ENCODE assay signal across 1 fruit fly cellular context in genomic region chr2L:7396962-7397361, dm6.
A peak's percentile ranks its signal among the peaks of the same experiment; 100 is the strongest.
TF ChIP-seq lines count a peak whose summit lies in the region.

No protein-coding gene starts in this region.

TF ChIP-seq in whole organism, embryonic, 481 proteins besides CTCF, POLR2A, EP300 and RAD21 (continued from another document and continues in another):
- TF ChIP-seq vnd (GFP tag; IDR thresholded peaks at IDR 0.05; lab: Robert Waterston, UW; ENCODE audit: partially characterized antibody) (no peak), CG17912 (GFP tag; optimal IDR thresholded peaks at IDR 0.05; lab: Kevin White, UChicago) (no peak), Hey (tag; optimal IDR thresholded peaks at IDR 0.05; lab: Kevin White, UChicago) (no peak), dpn (GFP tag; optimal IDR thresholded peaks at IDR 0.05; lab: Kevin White, UChicago) (peak; percentile 62 to 76), CG31388 (GFP tag; optimal IDR thresholded peaks at IDR 0.05; lab: Kevin White, UChicago) (no peak), crp (GFP tag; optimal IDR thresholded peaks at IDR 0.05; lab: Kevin White, UChicago) (no peak), zfh1 (GFP tag; IDR thresholded peaks at IDR 0.05; lab: Robert Waterston, UW) (peak; percentile 57; the same call in 1 of the 3 replicates), CG12236 (GFP tag; optimal IDR thresholded peaks at IDR 0.05; lab: Kevin White, UChicago) (no peak), nerfin-2 (GFP tag; IDR thresholded peaks at IDR 0.05; lab: Robert Waterston, UW; ENCODE audit: partially characterized antibody) (no peak), maf-S (GFP tag; optimal IDR thresholded peaks at IDR 0.05; lab: Kevin White, UChicago) (peak; percentile 34), CG11695 (GFP tag; IDR thresholded peaks at IDR 0.05; lab: Robert Waterston, UW) (peak; percentile 81), nerfin-1 (tag; optimal IDR thresholded peaks at IDR 0.05; lab: Kevin White, UChicago) (no peak), cwo (GFP tag; optimal IDR thresholded peaks at IDR 0.05; lab: Kevin White, UChicago) (peak; percentile 74), ash1 (GFP tag; optimal IDR thresholded peaks at IDR 0.05; lab: Kevin White, UChicago) (no peak), CG6683 (GFP tag; optimal IDR thresholded peaks at IDR 0.05; lab: Kevin White, UChicago) (peak; percentile 33), CG18599 (GFP tag; optimal IDR thresholded peaks at IDR 0.05; lab: Kevin White, UChicago) (peak; percentile 83), slbo (GFP tag; IDR thresholded peaks at IDR 0.05; lab: Robert Waterston, UW) (peak; percentile 80), CG12769 (tag; optimal IDR thresholded peaks at IDR 0.05; lab: Kevin White, UChicago) (peak; percentile 74), CG3847 (GFP tag; IDR thresholded peaks at IDR 0.05; lab: Robert Waterston, UW) (peak; percentile 53; the same call in 1 of the 2 replicates), sug (tag; optimal IDR thresholded peaks at IDR 0.05; lab: Kevin White, UChicago) (no peak), zf30C (GFP tag; optimal IDR thresholded peaks at IDR 0.05; lab: Kevin White, UChicago) (no peak), pzg (GFP tag; optimal IDR thresholded peaks at IDR 0.05; lab: Kevin White, UChicago) (no peak), CG10654 (GFP tag; optimal IDR thresholded peaks at IDR 0.05; lab: Kevin White, UChicago) (peak; percentile 41), mirr (GFP tag; optimal IDR thresholded peaks at IDR 0.05; lab: Kevin White, UChicago) (no peak), gsb (GFP tag; IDR thresholded peaks at IDR 0.05; lab: Robert Waterston, UW) (peak; percentile 82), CG13775 (GFP tag; optimal IDR thresholded peaks at IDR 0.05; lab: Kevin White, UChicago) (peak; percentile 35), Sry-β (GFP tag; optimal IDR thresholded peaks at IDR 0.05; lab: Kevin White, UChicago) (no peak), TFAM (GFP tag; optimal IDR thresholded peaks at IDR 0.05; lab: Kevin White, UChicago) (no peak), klu (GFP tag; IDR thresholded peaks at IDR 0.05; lab: Robert Waterston, UW) (peak; percentile 58; the same call in 1 of the 2 replicates), Drgx (GFP tag; IDR thresholded peaks at IDR 0.05; lab: Robert Waterston, UW) (peak; percentile 80), CG11456 (GFP tag; IDR thresholded peaks at IDR 0.05; lab: Robert Waterston, UW) (peak; percentile 74), slp2 (GFP tag; optimal IDR thresholded peaks at IDR 0.05; lab: Kevin White, UChicago) (peak; percentile 19), sob (GFP tag; IDR thresholded peaks at IDR 0.05; lab: Robert Waterston, UW) (peak; percentile 83), gsb-n (tag; optimal IDR thresholded peaks at IDR 0.05; lab: Kevin White, UChicago) (no peak), sens (GFP tag; lab: Kevin White, UChicago) (peak; percentile 92), CG3281 (GFP tag; optimal IDR thresholded peaks at IDR 0.05; lab: Kevin White, UChicago) (peak; percentile 67), twi (tag; optimal IDR thresholded peaks at IDR 0.05; lab: Kevin White, UChicago) (no peak), CG11560 (tag; IDR thresholded peaks at IDR 0.05; lab: Robert Waterston, UW) (no peak), ac (GFP tag; optimal IDR thresholded peaks at IDR 0.05; lab: Kevin White, UChicago) (no peak), en (GFP tag; optimal IDR thresholded peaks at IDR 0.05; lab: Kevin White, UChicago) (peak; percentile 29), Atf3 (GFP tag; optimal IDR thresholded peaks at IDR 0.05; lab: Kevin White, UChicago) (no peak), Fer2 (tag; optimal IDR thresholded peaks at IDR 0.05; lab: Kevin White, UChicago) (no peak), Xbp1 (GFP tag; optimal IDR thresholded peaks at IDR 0.05; lab: Kevin White, UChicago) (peak; percentile 75), CG17328 (GFP tag; IDR thresholded peaks at IDR 0.05; lab: Robert Waterston, UW) (no peak; the same call in 1 of the 2 replicates), bab2 (GFP tag; optimal IDR thresholded peaks at IDR 0.05; lab: Kevin White, UChicago) (peak; percentile 3), pb (GFP tag; optimal IDR thresholded peaks at IDR 0.05; lab: Kevin White, UChicago) (no peak), CG10267 (tag; optimal IDR thresholded peaks at IDR 0.05; lab: Kevin White, UChicago) (peak; percentile 56), CG15073 (GFP tag; optimal IDR thresholded peaks at IDR 0.05; lab: Kevin White, UChicago) (no peak), Hr3 (GFP tag; optimal IDR thresholded peaks at IDR 0.05; lab: Kevin White, UChicago) (peak; percentile 59), CG9215 (GFP tag; IDR thresholded peaks at IDR 0.05; lab: Robert Waterston, UW) (peak; percentile 64), crol (GFP tag; IDR thresholded peaks at IDR 0.05; lab: Robert Waterston, UW) (no peak), CG34224 (GFP tag; IDR thresholded peaks at IDR 0.05; lab: Robert Waterston, UW; ENCODE audit: partially characterized antibody) (no peak), BtbVII (GFP tag; optimal IDR thresholded peaks at IDR 0.05; lab: Kevin White, UChicago) (peak; percentile 24), CG10462 (GFP tag; optimal IDR thresholded peaks at IDR 0.05; lab: Kevin White, UChicago) (no peak), Dip2 (GFP tag; IDR thresholded peaks at IDR 0.05; lab: Robert Waterston, UW) (no peak), knrl (GFP tag; IDR thresholded peaks at IDR 0.05; lab: Robert Waterston, UW; ENCODE audit: partially characterized antibody) (no peak), wek (GFP tag; optimal IDR thresholded peaks at IDR 0.05; lab: Kevin White, UChicago) (no peak), ftz-f1 (GFP tag; optimal IDR thresholded peaks at IDR 0.05; lab: Kevin White, UChicago) (no peak), Side (GFP tag; optimal IDR thresholded peaks at IDR 0.05; lab: Kevin White, UChicago) (peak; percentile 60), CG7556 (GFP tag; optimal IDR thresholded peaks at IDR 0.05; lab: Kevin White, UChicago) (peak; percentile 67), pum (GFP tag; optimal IDR thresholded peaks at IDR 0.05; lab: Kevin White, UChicago) (peak; percentile 36), Chrac-16 (GFP tag; optimal IDR thresholded peaks at IDR 0.05; lab: Kevin White, UChicago) (peak; percentile 49), crc (GFP tag; optimal IDR thresholded peaks at IDR 0.05; lab: Kevin White, UChicago) (no peak), fru (optimal IDR thresholded peaks at IDR 0.05; lab: Kevin White, UChicago) (no peak), tll (GFP tag; optimal IDR thresholded peaks at IDR 0.05; lab: Kevin White, UChicago) (no peak), CG8478 (optimal IDR thresholded peaks at IDR 0.05; lab: Kevin White, UChicago) (no peak), CG6813 (GFP tag; optimal IDR thresholded peaks at IDR 0.05; lab: Kevin White, UChicago) (peak; percentile 39), CG3407 (GFP tag; optimal IDR thresholded peaks at IDR 0.05; lab: Kevin White, UChicago) (peak; percentile 17), prd (optimal IDR thresholded peaks at IDR 0.05; lab: Kevin White, UChicago) (no peak), prd (GFP tag; IDR thresholded peaks at IDR 0.05; lab: Robert Waterston, UW) (peak; percentile 85), Nf-YA (GFP tag; IDR thresholded peaks at IDR 0.05; lab: Robert Waterston, UW) (0 out of 2 replicates have a peak, but pooled peaks have one; percentile 26), CG4730 (GFP tag; IDR thresholded peaks at IDR 0.05; lab: Robert Waterston, UW) (peak; percentile 76), CG13123 (GFP tag; optimal IDR thresholded peaks at IDR 0.05; lab: Kevin White, UChicago) (no peak), corto (GFP tag; optimal IDR thresholded peaks at IDR 0.05; lab: Kevin White, UChicago) (no peak), Usf (GFP tag; optimal IDR thresholded peaks at IDR 0.05; lab: Kevin White, UChicago) (no peak), ci (GFP tag; IDR thresholded peaks at IDR 0.05; lab: Robert Waterston, UW) (peak; percentile 80), ken (GFP tag; IDR thresholded peaks at IDR 0.05; lab: Robert Waterston, UW) (peak; percentile 57; the same call in 1 of the 3 replicates), Dbx (GFP tag; IDR thresholded peaks at IDR 0.05; lab: Robert Waterston, UW) (0 out of 3 replicates have a peak, but pooled peaks have one; percentile 38), Antp (GFP tag; optimal IDR thresholded peaks at IDR 0.05; lab: Kevin White, UChicago) (peak; percentile 34), scrt (GFP tag; optimal IDR thresholded peaks at IDR 0.05; lab: Kevin White, UChicago) (peak; percentile 48), CG3726 (GFP tag; IDR thresholded peaks at IDR 0.05; lab: Robert Waterston, UW) (0 out of 3 replicates have a peak, but pooled peaks have one; percentile 15), amos (GFP tag; IDR thresholded peaks at IDR 0.05; lab: Robert Waterston, UW; ENCODE audit: partially characterized antibody) (no peak), insv (GFP tag; optimal IDR thresholded peaks at IDR 0.05; lab: Kevin White, UChicago) (no peak), YL-1 (GFP tag; optimal IDR thresholded peaks at IDR 0.05; lab: Kevin White, UChicago) (no peak), Fer1 (GFP tag; optimal IDR thresholded peaks at IDR 0.05; lab: Kevin White, UChicago) (peak; percentile 79), Nf-YC (tag; optimal IDR thresholded peaks at IDR 0.05; lab: Kevin White, UChicago) (no peak), peb (GFP tag; IDR thresholded peaks at IDR 0.05; lab: Robert Waterston, UW) (0 out of 2 replicates have a peak, but pooled peaks have one; percentile 34), hbn (GFP tag; IDR thresholded peaks at IDR 0.05; lab: Robert Waterston, UW; ENCODE audit: partially characterized antibody) (no peak), HLH4C (GFP tag; IDR thresholded peaks at IDR 0.05; lab: Robert Waterston, UW; ENCODE audit: partially characterized antibody) (no peak), jumu (GFP tag; optimal IDR thresholded peaks at IDR 0.05; lab: Kevin White, UChicago) (peak; percentile 48), CG14860 (GFP tag; IDR thresholded peaks at IDR 0.05; lab: Robert Waterston, UW; ENCODE audit: partially characterized antibody) (no peak), CG9437 (GFP tag; optimal IDR thresholded peaks at IDR 0.05; lab: Kevin White, UChicago) (peak; percentile 56), fu2 (GFP tag; optimal IDR thresholded peaks at IDR 0.05; lab: Kevin White, UChicago) (peak; percentile 14), CG8281 (tag; optimal IDR thresholded peaks at IDR 0.05; lab: Kevin White, UChicago) (peak; percentile 10), Ets97D (GFP tag; optimal IDR thresholded peaks at IDR 0.05; lab: Kevin White, UChicago) (no peak), Hr39 (optimal IDR thresholded peaks at IDR 0.05; lab: Kevin White, UChicago) (no peak), CG8944 (GFP tag; optimal IDR thresholded peaks at IDR 0.05; lab: Kevin White, UChicago) (peak; percentile 31), dysf (GFP tag; IDR thresholded peaks at IDR 0.05; lab: Robert Waterston, UW) (peak; percentile 84), Jarid2 (GFP tag; optimal IDR thresholded peaks at IDR 0.05; lab: Kevin White, UChicago) (no peak), CG8765 (GFP tag; IDR thresholded peaks at IDR 0.05; lab: Robert Waterston, UW) (no peak), schlank (tag; optimal IDR thresholded peaks at IDR 0.05; lab: Kevin White, UChicago) (no peak), CG5180 (GFP tag; optimal IDR thresholded peaks at IDR 0.05; lab: Kevin White, UChicago) (peak; percentile 12), az2 (GFP tag; optimal IDR thresholded peaks at IDR 0.05; lab: Kevin White, UChicago) (peak; percentile 64), rib (GFP tag; IDR thresholded peaks at IDR 0.05; lab: Robert Waterston, UW) (0 out of 2 replicates have a peak, but pooled peaks have one; percentile 30), da (GFP tag; optimal IDR thresholded peaks at IDR 0.05; lab: Kevin White, UChicago) (no peak), CHES-1-like (GFP tag; optimal IDR thresholded peaks at IDR 0.05; lab: Kevin White, UChicago) (no peak), lab (GFP tag; optimal IDR thresholded peaks at IDR 0.05; lab: Kevin White, UChicago) (peak; percentile 89), CG7987 (GFP tag; optimal IDR thresholded peaks at IDR 0.05; lab: Kevin White, UChicago) (peak; percentile 35), stc (GFP tag; IDR thresholded peaks at IDR 0.05; lab: Robert Waterston, UW) (peak; percentile 67), HHEX (GFP tag; optimal IDR thresholded peaks at IDR 0.05; lab: Kevin White, UChicago) (peak; percentile 69), Med (GFP tag; lab: Kevin White, UChicago) (peak; percentile 87), Meics (GFP tag; optimal IDR thresholded peaks at IDR 0.05; lab: Kevin White, UChicago) (peak; percentile 75), abd-A (tag; optimal IDR thresholded peaks at IDR 0.05; lab: Kevin White, UChicago) (peak; percentile 25), bbx (GFP tag; IDR thresholded peaks at IDR 0.05; lab: Robert Waterston, UW; ENCODE audit: partially characterized antibody) (no peak), Hr78 (GFP tag; optimal IDR thresholded peaks at IDR 0.05; lab: Kevin White, UChicago) (no peak), CG4282 (GFP tag; optimal IDR thresholded peaks at IDR 0.05; lab: Kevin White, UChicago) (no peak), Adf1 (GFP tag; IDR thresholded peaks at IDR 0.05; lab: Robert Waterston, UW) (no peak), Vsx1 (GFP tag; optimal IDR thresholded peaks at IDR 0.05; lab: Kevin White, UChicago) (no peak), Awh (GFP tag; IDR thresholded peaks at IDR 0.05; lab: Robert Waterston, UW) (peak; percentile 73; the same call in 1 of the 2 replicates), her (GFP tag; optimal IDR thresholded peaks at IDR 0.05; lab: Kevin White, UChicago) (no peak), Lhr (GFP tag; optimal IDR thresholded peaks at IDR 0.05; lab: Kevin White, UChicago) (no peak), al (GFP tag; IDR thresholded peaks at IDR 0.05; lab: Robert Waterston, UW) (peak; percentile 64), CG4328 (GFP tag; optimal IDR thresholded peaks at IDR 0.05; lab: Kevin White, UChicago) (no peak), ems (GFP tag; optimal IDR thresholded peaks at IDR 0.05; lab: Kevin White, UChicago) (peak; percentile 63), pfk (GFP tag; optimal IDR thresholded peaks at IDR 0.05; lab: Kevin White, UChicago) (no peak), CG9817 (tag; optimal IDR thresholded peaks at IDR 0.05; lab: Kevin White, UChicago) (peak; percentile 36), BEAF-32 (GFP tag; optimal IDR thresholded peaks at IDR 0.05; lab: Kevin White, UChicago) (no peak), CG15696 (tag; optimal IDR thresholded peaks at IDR 0.05; lab: Kevin White, UChicago) (no peak), lola (GFP tag; optimal IDR thresholded peaks at IDR 0.05; lab: Kevin White, UChicago) (peak in 1 of 3 experiments; percentile 33), CG31441 (GFP tag; IDR thresholded peaks at IDR 0.05; lab: Robert Waterston, UW) (peak; percentile 67), D19A (tag; optimal IDR thresholded peaks at IDR 0.05; lab: Kevin White, UChicago) (peak; percentile 58), sim (GFP tag; IDR thresholded peaks at IDR 0.05; lab: Robert Waterston, UW) (no peak), CG30403 (GFP tag; optimal IDR thresholded peaks at IDR 0.05; lab: Kevin White, UChicago) (peak; percentile 69), CG1832 (GFP tag; optimal IDR thresholded peaks at IDR 0.05; lab: Kevin White, UChicago) (no peak)
